Worm (Caenorhabditis elegans) whole organism, L2 larva: Measurements from ENCODE around the gene F32D8.1.

Experiments
- aly-2 ChIP-seq: fragments of 150-350 bp; optimal IDR thresholded peaks from 2 replicates; lab custom pipeline; 2014; ENCODE audit warnings: missing biosample characterization, missing genetic modification characterization
- elt-3 ChIP-seq: sonication (generic microtip); optimal IDR thresholded peaks from 2 replicates; lab custom pipeline; 2017; ENCODE audit warnings: missing biosample characterization, missing genetic modification characterization
- gmeb-1 ChIP-seq: fragments of 150-350 bp; optimal IDR thresholded peaks from 2 replicates; lab custom pipeline; 2014; ENCODE audit warnings: missing biosample characterization, missing genetic modification characterization
- ztf-4 ChIP-seq: fragments of 150-350 bp; optimal IDR thresholded peaks from 2 replicates; lab custom pipeline; 2014; ENCODE audit warnings: missing biosample characterization, missing genetic modification characterization

ce11 chrV:10870050-10870449, 10.6 kb upstream of the F32D8.1 start:
- no peak for TF ChIP-seq ztf-4 (tag; lab: Kevin White, UChicago)
- no peak for TF ChIP-seq gmeb-1
- no peak for TF ChIP-seq aly-2 (tag; lab: Kevin White, UChicago)
- no peak for TF ChIP-seq elt-3
